Worm (Caenorhabditis elegans) whole organism, mixed stage, embryonic: ENCODE data around the gene ess-2.

ENCODE experiments used
- drap-1 ChIP-seq: fragments of 200-800 bp; sonication (Bioruptor generic); optimal IDR thresholded peaks from 3 replicates; lab custom pipeline; 2018; ENCODE audit warnings: mild to moderate bottlenecking, missing genetic modification characterization, missing compliant biosample characterization
- flh-1 ChIP-seq: fragments of 200-800 bp; sonication (Bioruptor generic); optimal IDR thresholded peaks from 2 replicates; lab custom pipeline; 2018; ENCODE audit warnings: mild to moderate bottlenecking, missing genetic modification characterization, moderate library complexity, missing compliant biosample characterization
- hlh-1 ChIP-seq: fragments of 150-350 bp; optimal IDR thresholded peaks from 2 replicates; lab custom pipeline; 2014; ENCODE audit warnings: missing biosample characterization, missing genetic modification reagents, missing genetic modification characterization
- lsy-2 ChIP-seq: fragments of 150-350 bp; optimal IDR thresholded peaks from 2 replicates; lab custom pipeline; 2014; ENCODE audit warnings: missing biosample characterization, missing genetic modification characterization
- mep-1 ChIP-seq: fragments of 150-350 bp; optimal IDR thresholded peaks from 2 replicates; lab custom pipeline; 2017; ENCODE audit warnings: missing biosample characterization, missing genetic modification reagents, missing genetic modification characterization, inconsistent platforms
- nhr-28 ChIP-seq: fragments of 150-350 bp; optimal IDR thresholded peaks from 2 replicates; lab custom pipeline; 2014; ENCODE audit warnings: missing biosample characterization, missing genetic modification characterization
- unc-39 ChIP-seq: fragments of 150-350 bp; optimal IDR thresholded peaks from 2 replicates; lab custom pipeline; 2014; ENCODE audit warnings: missing biosample characterization, missing genetic modification characterization

ess-2 gene

ce11 chrIII:8444433-8445090, 45.6 kb downstream of the ess-2 start:
- no peak for TF ChIP-seq flh-1

- peak; percentile 12 for TF ChIP-seq lsy-2 (tag; lab: Kevin White, UChicago)
- no peak for TF ChIP-seq nhr-28 (tag; lab: Kevin White, UChicago)
Measured at ce11 chrIII:8443557-8444131, 46.5 kb downstream of the ess-2 start, which contains the start of gene ufbp-1. TSS of gene ufbp-1 (minus strand) at chrIII:8443607.

- TF ChIP-seq drap-1 (GFP tag; lab: Kevin White, UChicago) = no peak
- TF ChIP-seq mep-1 (tag; lab: Kevin White, UChicago) = no peak
- TF ChIP-seq unc-39 (tag; lab: Kevin White, UChicago) = no peak
- TF ChIP-seq hlh-1 (tag; lab: Kevin White, UChicago) = no peak
- TF ChIP-seq, all 35 proteins: peak for 0
Measured at ce11 chrIII:8439312-8439711, 50.8 kb downstream of the ess-2 start, which contains the start of gene pqn-96. TSS of gene pqn-96 (minus strand) at chrIII:8439412.
